Fruit fly (Drosophila melanogaster) whole organism, prepupa: Measurements from ENCODE around the gene CG4619.

Experiments
- Blimp-1 ChIP-seq: fragments of 200-800 bp; sonication (Bioruptor generic); optimal IDR thresholded peaks from 3 replicates; lab custom pipeline; 2017; ENCODE audit warnings: missing biosample characterization, missing genetic modification characterization, mild to moderate bottlenecking, moderate library complexity, missing genetic modification reagents
- CG10669 ChIP-seq: fragments of 200-800 bp; sonication (Bioruptor generic); optimal IDR thresholded peaks from 3 replicates; lab custom pipeline; 2018; ENCODE audit warnings: missing biosample characterization, mild to moderate bottlenecking, missing genetic modification characterization, moderate library complexity
- CG11294 ChIP-seq: fragments of 200-800 bp; sonication (Bioruptor generic); IDR thresholded peaks from 2 replicates; pipeline ENCODE4 v1.3.6; 2022; ENCODE audit warnings: missing biosample characterization, missing genetic modification characterization
- CG11762 ChIP-seq: fragments of 200-800 bp; sonication (Bioruptor generic); optimal IDR thresholded peaks from 3 replicates; lab custom pipeline; 2016; ENCODE audit warnings: missing biosample characterization, missing genetic modification characterization; ENCODE audit not compliant: insufficient read depth
- CG1621 ChIP-seq: fragments of 200-800 bp; sonication (Bioruptor generic); optimal IDR thresholded peaks from 3 replicates; lab custom pipeline; 2018; ENCODE audit warnings: missing biosample characterization, mild to moderate bottlenecking, missing genetic modification characterization
- CG31627 ChIP-seq: fragments of 200-800 bp; sonication (Bioruptor generic); optimal IDR thresholded peaks from 3 replicates; lab custom pipeline; 2016; ENCODE audit warnings: missing biosample characterization, missing genetic modification characterization
- CG32006 ChIP-seq: fragments of 200-800 bp; sonication (Bioruptor generic); optimal IDR thresholded peaks from 3 replicates; lab custom pipeline; 2017; ENCODE audit warnings: missing biosample characterization, mild to moderate bottlenecking, missing genetic modification characterization
- CG34406 ChIP-seq: fragments of 200-800 bp; sonication (Bioruptor generic); optimal IDR thresholded peaks from 3 replicates; lab custom pipeline; 2016; ENCODE audit warnings: missing biosample characterization, missing genetic modification characterization
- CG6163 ChIP-seq: fragments of 200-800 bp; sonication (Bioruptor generic); IDR thresholded peaks from 3 replicates; pipeline ENCODE4 v1.3.6; 2022; ENCODE audit warnings: missing biosample characterization, missing genetic modification characterization
- CG6276 ChIP-seq: fragments of 200-800 bp; sonication (Bioruptor generic); optimal IDR thresholded peaks from 2 replicates; lab custom pipeline; 2017; ENCODE audit warnings: missing biosample characterization, mild to moderate bottlenecking, missing genetic modification characterization
- CG6792 ChIP-seq: fragments of 200-800 bp; sonication (Bioruptor generic); optimal IDR thresholded peaks from 3 replicates; lab custom pipeline; 2016; ENCODE audit warnings: missing biosample characterization, missing genetic modification characterization
- CG6808 ChIP-seq: fragments of 200-800 bp; sonication (Bioruptor generic); optimal IDR thresholded peaks from 3 replicates; lab custom pipeline; 2017; ENCODE audit warnings: missing biosample characterization, missing genetic modification characterization, mild to moderate bottlenecking, moderate library complexity, missing genetic modification reagents
- CG6854 ChIP-seq: fragments of 200-800 bp; sonication (Bioruptor generic); optimal IDR thresholded peaks from 2 replicates; lab custom pipeline; 2017; ENCODE audit warnings: missing biosample characterization, mild to moderate bottlenecking, missing genetic modification characterization
- CG7368 ChIP-seq: fragments of 200-800 bp; sonication (Bioruptor generic); optimal IDR thresholded peaks from 3 replicates; lab custom pipeline; 2016; ENCODE audit warnings: missing biosample characterization, missing genetic modification characterization
- CG8119 ChIP-seq: fragments of 200-800 bp; sonication (Bioruptor generic); IDR thresholded peaks from 3 replicates; pipeline ENCODE4 v1.3.6; 2022; ENCODE audit warnings: missing biosample characterization, missing genetic modification characterization
- Eip75B ChIP-seq: fragments of 200-800 bp; sonication (Bioruptor generic); optimal IDR thresholded peaks from 3 replicates; lab custom pipeline; 2016; ENCODE audit warnings: missing biosample characterization, missing genetic modification characterization
- Eip78C ChIP-seq: fragments of 200-800 bp; sonication (Bioruptor generic); peaks from one replicate; lab custom pipeline; 2016; ENCODE audit warnings: missing biosample characterization, missing genetic modification characterization
- Eip93F ChIP-seq: fragments of 200-800 bp; sonication (Bioruptor generic); optimal IDR thresholded peaks from 2 replicates; lab custom pipeline; 2016; ENCODE audit warnings: missing biosample characterization, mild to moderate bottlenecking, missing genetic modification characterization
- Ets96B ChIP-seq: fragments of 200-800 bp; optimal IDR thresholded peaks from 2 replicates; lab custom pipeline; 2019; ENCODE audit warnings: missing biosample characterization, mild to moderate bottlenecking, missing genetic modification characterization, moderate library complexity
- Gug ChIP-seq: fragments of 200-800 bp; sonication (Bioruptor generic); IDR thresholded peaks from 2 replicates; pipeline ENCODE4 v1.3.6; 2022; ENCODE audit warnings: missing biosample characterization, missing genetic modification characterization
- Hr38 ChIP-seq: sonication (Bioruptor generic); optimal IDR thresholded peaks from 2 replicates; lab custom pipeline; 2016; ENCODE audit warnings: missing biosample characterization, missing genetic modification characterization
- Hr39 ChIP-seq: fragments of 200-800 bp; sonication (Bioruptor generic); optimal IDR thresholded peaks from 2 replicates; lab custom pipeline; 2016; ENCODE audit warnings: missing biosample characterization, missing genetic modification characterization
- Met ChIP-seq: fragments of 200-800 bp; sonication (Bioruptor generic); optimal IDR thresholded peaks from 3 replicates; lab custom pipeline; 2016; ENCODE audit warnings: missing biosample characterization, missing genetic modification characterization
- OdsH ChIP-seq: fragments of 200-800 bp; sonication (Bioruptor generic); optimal IDR thresholded peaks from 3 replicates; lab custom pipeline; 2016; ENCODE audit warnings: missing biosample characterization, missing genetic modification characterization
- Sox102F ChIP-seq: fragments of 200-800 bp; sonication (Bioruptor generic); optimal IDR thresholded peaks from 2 replicates; lab custom pipeline; 2016; ENCODE audit warnings: missing biosample characterization, mild to moderate bottlenecking, missing genetic modification characterization
- Sox14 ChIP-seq: fragments of 200-800 bp; sonication (Bioruptor generic); optimal IDR thresholded peaks from 3 replicates; lab custom pipeline; 2016; ENCODE audit warnings: missing biosample characterization, missing genetic modification characterization
- achi ChIP-seq: fragments of 200-800 bp; sonication (Bioruptor generic); optimal IDR thresholded peaks from 3 replicates; lab custom pipeline; 2016; ENCODE audit warnings: missing biosample characterization, missing genetic modification characterization
- acj6 ChIP-seq: fragments of 200-800 bp; sonication (Bioruptor generic); optimal IDR thresholded peaks from 3 replicates; lab custom pipeline; 2016; ENCODE audit warnings: missing biosample characterization, missing genetic modification characterization
- dac ChIP-seq: fragments of 200-800 bp; sonication (Bioruptor generic); optimal IDR thresholded peaks from 2 replicates; lab custom pipeline; 2017; ENCODE audit warnings: missing biosample characterization, mild to moderate bottlenecking, missing genetic modification characterization
- eg ChIP-seq: fragments of 200-800 bp; sonication (Bioruptor generic); IDR thresholded peaks from 3 replicates; pipeline ENCODE4 v1.3.6; 2022; ENCODE audit warnings: missing biosample characterization, missing genetic modification characterization
- esn ChIP-seq: fragments of 200-800 bp; sonication (Bioruptor generic); optimal IDR thresholded peaks from 2 replicates; lab custom pipeline; 2016; ENCODE audit warnings: missing biosample characterization, mild to moderate bottlenecking, missing genetic modification characterization, moderate library complexity
- fd85E ChIP-seq: fragments of 200-800 bp; sonication (Bioruptor generic); optimal IDR thresholded peaks from 3 replicates; lab custom pipeline; 2016; ENCODE audit warnings: missing biosample characterization, missing genetic modification characterization
- fkh ChIP-seq: fragments of 200-800 bp; sonication (Bioruptor generic); optimal IDR thresholded peaks from 3 replicates; lab custom pipeline; 2017; ENCODE audit warnings: missing biosample characterization, mild to moderate bottlenecking, missing genetic modification characterization, moderate library complexity
- net ChIP-seq: fragments of 200-800 bp; sonication (Bioruptor generic); optimal IDR thresholded peaks from 3 replicates; lab custom pipeline; 2016; ENCODE audit warnings: missing biosample characterization, missing genetic modification characterization
- pdm3 ChIP-seq: fragments of 200-800 bp; sonication (Bioruptor generic); optimal IDR thresholded peaks from 3 replicates; lab custom pipeline; 2016; ENCODE audit warnings: missing biosample characterization, missing genetic modification characterization
- salr ChIP-seq, 2 experiments: fragments of 200-800 bp; sonication (Bioruptor generic); optimal IDR thresholded peaks; 3 replicates each; lab custom pipeline; 2016 to 2018; ENCODE audit warnings: missing biosample characterization in 2 of 2, missing genetic modification characterization in 2 of 2, mild to moderate bottlenecking in 1 of 2
- svp ChIP-seq: fragments of 200-800 bp; sonication (Bioruptor generic); peaks from one replicate; lab custom pipeline; 2016; ENCODE audit warnings: missing biosample characterization, missing genetic modification characterization
- topi ChIP-seq: fragments of 200-800 bp; sonication (Bioruptor generic); optimal IDR thresholded peaks from 3 replicates; lab custom pipeline; 2016; ENCODE audit warnings: missing biosample characterization, missing genetic modification characterization
- vri ChIP-seq: fragments of 200-800 bp; sonication (Bioruptor generic); optimal IDR thresholded peaks from 3 replicates; lab custom pipeline; 2016; ENCODE audit warnings: missing biosample characterization, mild to moderate bottlenecking, missing genetic modification characterization

Gene CG4619

DNA sequence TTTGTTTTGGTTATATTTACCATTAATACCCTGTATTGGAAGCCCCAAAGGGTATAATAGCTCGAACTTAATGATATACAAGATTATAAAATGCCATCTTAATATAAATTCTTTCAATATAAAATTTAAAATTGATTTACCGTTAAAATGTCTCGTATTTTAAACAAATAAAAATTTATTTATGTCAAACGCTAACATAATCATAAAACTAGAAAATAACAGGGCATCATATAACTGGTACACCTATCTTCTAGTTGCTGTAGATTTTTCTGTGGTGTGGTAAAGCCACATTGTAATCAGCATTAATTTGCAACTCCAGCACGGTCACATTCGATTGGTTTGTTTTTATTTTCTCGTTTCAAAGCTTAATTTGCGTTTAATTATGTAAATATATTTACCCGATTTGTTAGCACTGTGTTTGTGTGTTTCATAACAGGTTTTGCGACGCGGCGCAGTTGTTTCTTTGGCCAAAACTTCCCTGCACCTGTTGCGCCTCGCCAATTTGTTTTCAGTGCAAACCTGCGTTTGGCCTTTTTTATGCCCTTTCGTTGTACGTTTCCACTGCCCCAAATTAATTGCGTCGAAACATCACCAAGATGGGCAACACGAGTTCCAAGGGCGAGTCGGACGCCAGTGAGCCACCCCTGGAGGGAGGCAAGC is 18.5 kb downstream of the CG4619 start, which contains the start of the genes CG4658 and CG5846 (continued):
- no peak for TF ChIP-seq CG6276 (GFP tag; lab: Kevin White, UChicago)
- TF ChIP-seq net (GFP tag; lab: Kevin White, UChicago), result peak; percentile 91
- peak; percentile 93 for TF ChIP-seq achi (GFP tag; lab: Kevin White, UChicago)
- TF ChIP-seq eg (GFP tag; lab: Robert Waterston, UW), result peak; percentile 96
- peak; percentile 60 for TF ChIP-seq Blimp-1 (GFP tag; lab: Kevin White, UChicago)
- TF ChIP-seq vri (GFP tag; lab: Kevin White, UChicago), result peak; percentile 88
- peak; percentile 95 for TF ChIP-seq Ets96B (tag; lab: Kevin White, UChicago)
- TF ChIP-seq Hr38 (GFP tag; lab: Kevin White, UChicago), result no peak
- TF ChIP-seq Sox102F (GFP tag; lab: Kevin White, UChicago), result peak; percentile 90

DNA sequence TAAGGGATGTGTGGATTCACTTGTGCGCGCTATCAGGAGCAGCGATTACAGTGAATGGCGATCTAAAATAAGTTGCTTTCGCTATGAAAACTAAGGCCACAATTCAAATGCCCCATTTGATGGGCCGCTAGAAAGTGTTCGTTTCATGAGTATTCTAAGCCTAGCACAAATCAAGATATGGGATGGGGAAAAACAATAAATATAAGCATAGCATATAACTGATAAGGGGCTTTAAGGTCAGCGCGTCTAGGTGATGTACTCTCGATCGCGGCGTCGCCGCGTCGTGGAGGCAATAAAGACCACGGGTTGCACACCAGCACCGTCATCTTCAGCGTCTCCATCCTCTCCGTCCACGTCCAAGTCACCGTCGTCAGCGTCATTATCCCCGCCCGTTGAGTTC is 22.1 kb downstream of the CG4619 start:
- TF ChIP-seq net (GFP tag; lab: Kevin White, UChicago), result no peak
- no peak for TF ChIP-seq CG11294
- no peak for TF ChIP-seq fkh
- peak; percentile 95 for TF ChIP-seq svp (GFP tag; lab: Kevin White, UChicago)
- TF ChIP-seq, all 60 proteins: peak for 1

DNA sequence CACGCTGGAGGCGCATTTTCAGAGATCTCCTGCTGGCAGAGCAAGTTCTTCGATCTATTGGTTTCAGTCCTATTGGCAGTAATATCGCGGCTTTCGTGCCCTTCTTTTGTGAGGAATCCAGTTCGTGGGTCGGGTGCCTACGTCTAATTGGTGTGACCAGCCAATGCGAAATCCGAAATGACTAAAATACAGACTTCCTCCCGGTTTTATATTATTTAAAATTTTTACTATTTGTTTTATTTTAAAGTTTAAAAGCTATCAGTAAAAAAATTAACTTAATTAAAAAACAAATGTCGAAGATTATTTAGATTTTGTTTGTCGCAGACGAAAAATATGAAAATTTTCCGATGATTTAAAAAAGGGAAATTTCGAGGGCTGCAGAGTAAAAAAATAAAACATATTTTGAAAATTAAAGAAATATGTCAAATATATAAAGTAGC is 25.0 kb downstream of the CG4619 start, which contains the start of gene CG5850:
CG5850 (minus strand) TSS at position 347 of the 440 bp plus-strand sequence.
- peak; percentile 36 for TF ChIP-seq esn
- peak; percentile 25 for TF ChIP-seq Met (GFP tag; lab: Kevin White, UChicago)
- peak; percentile 9 for TF ChIP-seq pdm3 (GFP tag; lab: Kevin White, UChicago)
- peak; percentile 50 for TF ChIP-seq CG6854 (GFP tag; lab: Kevin White, UChicago)
- TF ChIP-seq salr (GFP tag; optimal IDR thresholded peaks at IDR 0.05; lab: Kevin White, UChicago), result no peak
- no peak for TF ChIP-seq CG6792
- TF ChIP-seq svp (GFP tag; lab: Kevin White, UChicago), result peak; percentile 69
- peak; percentile 6 for TF ChIP-seq OdsH (GFP tag; lab: Kevin White, UChicago)
- TF ChIP-seq CG1621 (tag; lab: Kevin White, UChicago), result no peak
- no peak for TF ChIP-seq dac (GFP tag; lab: Kevin White, UChicago)
- no peak for TF ChIP-seq CG32006 (GFP tag; lab: Kevin White, UChicago)
- TF ChIP-seq Eip78C, result peak; percentile 72
- TF ChIP-seq achi (GFP tag; lab: Kevin White, UChicago), result peak; percentile 13

DNA sequence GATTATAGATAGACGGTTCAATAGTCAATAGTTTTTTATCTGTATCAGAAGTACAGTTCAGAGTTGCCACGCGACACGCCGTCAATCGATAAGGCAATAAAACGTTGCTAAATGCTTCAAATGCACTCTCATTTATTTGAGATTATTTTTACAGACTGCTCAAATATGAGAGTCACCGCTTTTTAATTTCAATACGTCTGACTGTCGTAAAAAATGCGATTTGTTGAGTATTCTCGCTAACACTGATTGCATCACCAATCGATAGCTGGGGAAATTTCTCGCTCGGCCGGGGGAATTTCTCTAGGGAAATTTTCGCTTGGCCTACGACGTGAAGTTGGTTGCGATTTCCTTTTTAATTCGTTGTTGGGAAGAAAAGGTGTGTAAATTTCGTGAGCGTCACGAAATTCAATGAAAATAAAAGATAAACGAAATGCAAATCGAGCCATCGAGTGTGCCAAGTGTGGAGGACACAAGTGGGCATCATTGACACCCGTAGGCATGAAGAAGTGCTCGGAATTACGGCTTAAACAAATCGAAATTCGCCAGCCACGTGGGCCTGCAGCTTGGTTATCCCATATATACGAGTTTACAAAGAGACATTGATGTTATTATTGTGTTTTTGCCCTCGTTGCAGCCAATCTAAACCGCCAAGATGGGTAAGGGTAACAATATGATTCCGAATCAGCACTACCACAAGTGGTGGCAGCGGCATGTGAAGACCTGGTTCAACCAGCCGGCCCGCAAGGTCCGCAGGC is 28.5 kb downstream of the CG4619 start, which contains the start of the genes Dref and RpL13:
Dref (minus strand) TSS at position 247 of the 755 bp plus-strand sequence.
RpL13 (plus strand) TSS at position 331 of the 755 bp plus-strand sequence.
- TF ChIP-seq CG6792 (peak; percentile 66), CG11762 (GFP tag; lab: Kevin White, UChicago) (peak; percentile 59), Sox102F (GFP tag; lab: Kevin White, UChicago) (peak; percentile 92), Sox14 (GFP tag; lab: Kevin White, UChicago) (peak; percentile 78), vri (GFP tag; lab: Kevin White, UChicago) (peak; percentile 92), esn (peak; percentile 91), CG6808 (GFP tag; lab: Kevin White, UChicago) (peak; percentile 78), acj6 (GFP tag; lab: Kevin White, UChicago) (peak; percentile 72), CG10669 (GFP tag; lab: Kevin White, UChicago) (peak; percentile 78), CG34406 (GFP tag; lab: Kevin White, UChicago) (peak; percentile 79), salr (GFP tag; optimal IDR thresholded peaks at IDR 0.05; lab: Kevin White, UChicago) (peak in 1 of 2 experiments; percentile 78), CG11294 (no peak), CG6163 (GFP tag; lab: Robert Waterston, UW) (peak; percentile 89), CG6854 (GFP tag; lab: Kevin White, UChicago) (peak; percentile 97), eg (GFP tag; lab: Robert Waterston, UW) (peak; percentile 83), net (GFP tag; lab: Kevin White, UChicago) (peak; percentile 80), Hr39 (GFP tag; lab: Kevin White, UChicago) (peak; percentile 67), Eip75B (GFP tag; lab: Kevin White, UChicago) (peak; percentile 83), fkh (peak; percentile 79), CG7368 (GFP tag; lab: Kevin White, UChicago) (peak; percentile 84), Met (GFP tag; lab: Kevin White, UChicago) (peak; percentile 88), CG31627 (GFP tag; lab: Kevin White, UChicago) (peak; percentile 78), fd85E (GFP tag; lab: Kevin White, UChicago) (peak; percentile 82), Blimp-1 (GFP tag; lab: Kevin White, UChicago) (peak; percentile 82), Eip93F (GFP tag; lab: Kevin White, UChicago) (no peak), CG8119 (GFP tag; lab: Robert Waterston, UW) (no peak; the same call in 1 of the 3 replicates), pdm3 (GFP tag; lab: Kevin White, UChicago) (peak; percentile 77), Gug (peak; percentile 44), topi (GFP tag; lab: Kevin White, UChicago) (peak; percentile 85), Eip78C (peak; percentile 90), dac (GFP tag; lab: Kevin White, UChicago) (peak; percentile 46)
